Fruit fly (Drosophila melanogaster) whole organism, embryonic: ENCODE data around the gene Patsas.

Experiments used
- Antp ChIP-seq: fragments of 200-800 bp; sonication (Bioruptor generic); optimal IDR thresholded peaks from 3 replicates; lab custom pipeline; 2016; ENCODE audit warnings: missing biosample characterization, missing genetic modification characterization
- BEAF-32 ChIP-seq: fragments of 200-800 bp; sonication (Bioruptor generic); optimal IDR thresholded peaks from 3 replicates; lab custom pipeline; 2017; ENCODE audit warnings: missing biosample characterization, missing genetic modification characterization, mild to moderate bottlenecking, moderate library complexity, missing genetic modification reagents
- Bgb ChIP-seq: fragments of 200-800 bp; sonication (Bioruptor generic); IDR thresholded peaks from 2 replicates; pipeline ENCODE4 v1.3.6; 2022; ENCODE audit warnings: missing biosample characterization, missing genetic modification characterization; ENCODE audit not compliant: partially characterized antibody
- Bteb2 ChIP-seq: fragments of 200-800 bp; sonication (Bioruptor generic); optimal IDR thresholded peaks from 2 replicates; lab custom pipeline; 2016; ENCODE audit warnings: missing biosample characterization, missing genetic modification characterization
- CG10147 ChIP-seq: fragments of 200-800 bp; sonication (Bioruptor generic); optimal IDR thresholded peaks from 2 replicates; lab custom pipeline; 2019; ENCODE audit warnings: missing biosample characterization, mild to moderate bottlenecking, missing genetic modification characterization, moderate library complexity
- CG10565 ChIP-seq: fragments of 200-800 bp; sonication (Bioruptor generic); optimal IDR thresholded peaks from 3 replicates; lab custom pipeline; 2016; ENCODE audit warnings: missing biosample characterization, mild to moderate bottlenecking, missing genetic modification characterization
- CG10959 ChIP-seq: fragments of 200-800 bp; sonication (Bioruptor generic); IDR thresholded peaks from 2 replicates; pipeline ENCODE4 v1.3.6; 2022; ENCODE audit warnings: missing biosample characterization, missing genetic modification characterization
- CG13894 ChIP-seq: fragments of 200-800 bp; sonication (Bioruptor generic); optimal IDR thresholded peaks from 3 replicates; lab custom pipeline; 2018; ENCODE audit warnings: missing biosample characterization, mild to moderate bottlenecking, missing genetic modification characterization, moderate library complexity
- CG14860 ChIP-seq: fragments of 200-800 bp; sonication (Bioruptor generic); IDR thresholded peaks from 3 replicates; pipeline ENCODE4 v1.3.6; 2022; ENCODE audit warnings: missing biosample characterization, missing genetic modification characterization; ENCODE audit not compliant: partially characterized antibody
- CG16813 ChIP-seq: fragments of 200-800 bp; sonication (Bioruptor generic); IDR thresholded peaks from 3 replicates; pipeline ENCODE4 v1.3.6; 2022; ENCODE audit warnings: missing biosample characterization, missing genetic modification characterization; ENCODE audit not compliant: partially characterized antibody
- CG16815 ChIP-seq: fragments of 200-800 bp; sonication (Bioruptor generic); optimal IDR thresholded peaks from 3 replicates; lab custom pipeline; 2017; ENCODE audit warnings: missing biosample characterization, mild to moderate bottlenecking, missing genetic modification characterization
- CG17361 ChIP-seq: fragments of 200-800 bp; sonication (Bioruptor generic); IDR thresholded peaks from 3 replicates; pipeline ENCODE4 v1.3.6; 2022; ENCODE audit warnings: missing biosample characterization, missing genetic modification characterization
- CG17829 ChIP-seq: fragments of 200-800 bp; optimal IDR thresholded peaks from 2 replicates; lab custom pipeline; 2019; ENCODE audit warnings: missing biosample characterization, mild to moderate bottlenecking, missing genetic modification characterization, moderate library complexity
- CG18262 ChIP-seq: fragments of 200-800 bp; optimal IDR thresholded peaks from 3 replicates; lab custom pipeline; 2019; ENCODE audit warnings: missing biosample characterization, mild to moderate bottlenecking, missing genetic modification characterization, moderate library complexity
- CG2202 ChIP-seq: fragments of 200-800 bp; sonication (Bioruptor generic); optimal IDR thresholded peaks from 2 replicates; lab custom pipeline; 2018; ENCODE audit warnings: missing biosample characterization, mild to moderate bottlenecking, missing genetic modification characterization
- CG2712 ChIP-seq: fragments of 200-800 bp; optimal IDR thresholded peaks from 3 replicates; lab custom pipeline; 2019; ENCODE audit warnings: missing biosample characterization, mild to moderate bottlenecking, missing genetic modification characterization, moderate library complexity
- CG30020 ChIP-seq: fragments of 200-800 bp; optimal IDR thresholded peaks from 2 replicates; lab custom pipeline; 2019; ENCODE audit warnings: missing biosample characterization, mild to moderate bottlenecking, missing genetic modification characterization, moderate library complexity
- CG4328 ChIP-seq: fragments of 200-800 bp; sonication (Bioruptor generic); optimal IDR thresholded peaks from 3 replicates; lab custom pipeline; 2017; ENCODE audit warnings: missing biosample characterization, missing genetic modification reagents, missing genetic modification characterization
- CG7928 ChIP-seq: fragments of 200-800 bp; sonication (Bioruptor generic); optimal IDR thresholded peaks from 2 replicates; lab custom pipeline; 2017; ENCODE audit warnings: missing biosample characterization, mild to moderate bottlenecking, missing genetic modification characterization
- Chrac-16 ChIP-seq: fragments of 200-800 bp; sonication (Bioruptor generic); optimal IDR thresholded peaks from 3 replicates; lab custom pipeline; 2016; ENCODE audit warnings: missing biosample characterization, missing genetic modification characterization
- CoRest ChIP-seq: fragments of 200-800 bp; sonication (Bioruptor generic); optimal IDR thresholded peaks from 3 replicates; lab custom pipeline; 2018; ENCODE audit warnings: missing biosample characterization, mild to moderate bottlenecking, missing genetic modification characterization, moderate library complexity
- Dad ChIP-seq: fragments of 200-800 bp; sonication (Bioruptor generic); optimal IDR thresholded peaks from 3 replicates; lab custom pipeline; 2016; ENCODE audit warnings: missing biosample characterization, missing genetic modification characterization
- Dll ChIP-seq: fragments of 200-800 bp; sonication (Bioruptor generic); IDR thresholded peaks from 4 replicates; pipeline ENCODE4 v1.3.6; 2022; ENCODE audit warnings: missing biosample characterization, missing genetic modification characterization; ENCODE audit not compliant: partially characterized antibody
- Doc3 ChIP-seq: fragments of 200-800 bp; sonication (Bioruptor generic); IDR thresholded peaks from 3 replicates; pipeline ENCODE4 v1.3.6; 2022; ENCODE audit warnings: missing biosample characterization, missing genetic modification characterization; ENCODE audit not compliant: partially characterized antibody
- Elba2 ChIP-seq: fragments of 200-800 bp; sonication (Bioruptor generic); optimal IDR thresholded peaks from 3 replicates; lab custom pipeline; 2016; ENCODE audit warnings: missing biosample characterization, missing genetic modification characterization
- Hsf ChIP-seq: fragments of 200-800 bp; sonication (Bioruptor generic); optimal IDR thresholded peaks from 3 replicates; lab custom pipeline; 2016; ENCODE audit warnings: missing biosample characterization, missing genetic modification characterization
- Rfx ChIP-seq: fragments of 200-800 bp; sonication (Bioruptor generic); IDR thresholded peaks from 2 replicates; pipeline ENCODE4 v1.3.6; 2022; ENCODE audit warnings: missing biosample characterization, missing genetic modification characterization
- Sry-β ChIP-seq: fragments of 200-800 bp; sonication (Bioruptor generic); optimal IDR thresholded peaks from 2 replicates; lab custom pipeline; 2018; ENCODE audit warnings: missing biosample characterization, mild to moderate bottlenecking, missing genetic modification characterization, moderate library complexity
- Ssrp ChIP-seq: fragments of 200-800 bp; sonication (Bioruptor generic); optimal IDR thresholded peaks from 2 replicates; lab custom pipeline; 2018; ENCODE audit warnings: missing biosample characterization, mild to moderate bottlenecking, missing genetic modification characterization, moderate library complexity
- ara ChIP-seq: fragments of 200-800 bp; sonication (Bioruptor generic); IDR thresholded peaks from 2 replicates; pipeline ENCODE4 v1.3.6; 2022; ENCODE audit warnings: missing biosample characterization, missing genetic modification characterization
- az2 ChIP-seq: fragments of 200-800 bp; sonication (Bioruptor generic); optimal IDR thresholded peaks from 3 replicates; lab custom pipeline; 2016; ENCODE audit warnings: missing biosample characterization, missing genetic modification characterization
- bowl ChIP-seq: fragments of 200-800 bp; sonication (Bioruptor generic); IDR thresholded peaks from 2 replicates; pipeline ENCODE4 v1.3.6; 2022; ENCODE audit warnings: missing biosample characterization, missing genetic modification characterization
- dpn ChIP-seq, 2 experiments: fragments of 200-800 bp; sonication (Bioruptor generic); optimal IDR thresholded peaks; 3 replicates each; lab custom pipeline; 2016; ENCODE audit warnings: missing biosample characterization in 2 of 2, missing genetic modification characterization in 2 of 2
- en ChIP-seq: fragments of 200-800 bp; sonication (Bioruptor generic); optimal IDR thresholded peaks from 2 replicates; lab custom pipeline; 2016; ENCODE audit warnings: missing biosample characterization, missing genetic modification characterization
- ewg ChIP-seq: fragments of 200-800 bp; sonication (Bioruptor generic); optimal IDR thresholded peaks from 3 replicates; lab custom pipeline; 2017; ENCODE audit warnings: mild to moderate bottlenecking, missing biosample characterization, missing genetic modification reagents, missing genetic modification characterization
- gcm ChIP-seq: fragments of 200-800 bp; sonication (Bioruptor generic); optimal IDR thresholded peaks from 2 replicates; lab custom pipeline; 2019; ENCODE audit warnings: missing biosample characterization, mild to moderate bottlenecking, missing genetic modification characterization, moderate library complexity
- gt ChIP-seq: fragments of 200-800 bp; sonication (Bioruptor generic); IDR thresholded peaks from 2 replicates; pipeline ENCODE4 v1.3.6; 2022; ENCODE audit warnings: missing biosample characterization, missing genetic modification characterization
- hth ChIP-seq: fragments of >200 bp; optimal IDR thresholded peaks from 2 replicates; lab custom pipeline; 2017; ENCODE audit warnings: inconsistent platforms
- ind ChIP-seq: fragments of 200-800 bp; sonication (Bioruptor generic); optimal IDR thresholded peaks from 3 replicates; lab custom pipeline; 2016; ENCODE audit warnings: missing biosample characterization, missing genetic modification characterization
- jigr1 ChIP-seq: fragments of 200-800 bp; sonication (Bioruptor generic); IDR thresholded peaks from 3 replicates; pipeline ENCODE4 v1.3.6; 2022; ENCODE audit warnings: missing biosample characterization, missing genetic modification characterization
- kah ChIP-seq: fragments of 200-800 bp; sonication (Bioruptor generic); optimal IDR thresholded peaks from 2 replicates; lab custom pipeline; 2018; ENCODE audit warnings: missing biosample characterization, mild to moderate bottlenecking, missing genetic modification characterization
- pan ChIP-seq, 4 experiments: fragments of >200 bp in 3 of 4; fragments of 200-800 bp in 1 of 4; sonication (Bioruptor generic) in 1 of 4; optimal IDR thresholded peaks in 3 of 4; IDR thresholded peaks in 1 of 4; 2 replicates each; pipeline versions ENCODE4 v1.3.6 to Lab custom; 2017 to 2022; ENCODE audit warnings: missing biosample characterization in 2 of 4, missing genetic modification characterization in 2 of 4, mixed read lengths in 1 of 4
- prd ChIP-seq, 3 experiments: fragments of >200 bp in 2 of 3; fragments of 200-800 bp in 1 of 3; sonication (Bioruptor generic) in 1 of 3; optimal IDR thresholded peaks in 2 of 3; IDR thresholded peaks in 1 of 3; 2 replicates in 2 of 3; 3 replicates in 1 of 3; pipeline versions ENCODE4 v1.3.6 to Lab custom; 2017 to 2022; ENCODE audit warnings: missing biosample characterization in 1 of 3, missing genetic modification characterization in 1 of 3
- row ChIP-seq: fragments of 200-800 bp; sonication (Bioruptor generic); IDR thresholded peaks from 3 replicates; pipeline ENCODE4 v1.3.6; 2022; ENCODE audit warnings: missing biosample characterization, missing genetic modification characterization
- schlank ChIP-seq: fragments of 200-800 bp; sonication (Bioruptor generic); optimal IDR thresholded peaks from 2 replicates; lab custom pipeline; 2018; ENCODE audit warnings: missing biosample characterization, mild to moderate bottlenecking, missing genetic modification characterization
- tup ChIP-seq: fragments of 200-800 bp; sonication (Bioruptor generic); optimal IDR thresholded peaks from 2 replicates; lab custom pipeline; 2016; ENCODE audit warnings: missing biosample characterization, mild to moderate bottlenecking, missing genetic modification characterization, moderate library complexity
- vvl ChIP-seq: fragments of 200-800 bp; sonication (Bioruptor generic); IDR thresholded peaks from 2 replicates; pipeline ENCODE4 v1.3.6; 2022; ENCODE audit warnings: missing biosample characterization, missing genetic modification characterization
- zen ChIP-seq: fragments of 200-800 bp; sonication (Bioruptor generic); optimal IDR thresholded peaks from 3 replicates; lab custom pipeline; 2018; ENCODE audit warnings: missing biosample characterization, mild to moderate bottlenecking, missing genetic modification characterization, moderate library complexity
- zfh1 ChIP-seq: fragments of 200-800 bp; sonication (Bioruptor generic); IDR thresholded peaks from 3 replicates; pipeline ENCODE4 v1.3.6; 2022; ENCODE audit warnings: missing biosample characterization, missing genetic modification characterization

The Patsas gene

dm6 chr2L:12063035-12063434, 40.0 kb downstream of the Patsas start, which contains the start of gene Rab3-GAP (continued):
- TF ChIP-seq vvl (GFP tag; lab: Robert Waterston, UW) (peak; percentile 59), CG10959 (GFP tag; lab: Robert Waterston, UW) (no peak), CG4328 (GFP tag; lab: Kevin White, UChicago) (no peak), tup (no peak), Bteb2 (GFP tag; lab: Kevin White, UChicago) (peak; percentile 27), en (GFP tag; lab: Kevin White, UChicago) (no peak), dpn (GFP tag; optimal IDR thresholded peaks at IDR 0.05; lab: Kevin White, UChicago) (peak in 1 of 2 experiments; percentile 53), CG10147 (GFP tag; lab: Kevin White, UChicago) (peak; percentile 7), CG10565 (GFP tag; lab: Kevin White, UChicago) (no peak), ewg (GFP tag; lab: Kevin White, UChicago) (no peak), CG7928 (GFP tag; lab: Kevin White, UChicago) (no peak), BEAF-32 (GFP tag; lab: Kevin White, UChicago) (peak; percentile 36), Rfx (peak; percentile 61), Sry-β (peak; percentile 97), CG14860 (GFP tag; lab: Robert Waterston, UW) (0 out of 3 replicates have a peak, but pooled peaks have one; percentile 34), prd (optimal IDR thresholded peaks at IDR 0.05; lab: Kevin White, UChicago) (no peak), prd (GFP tag; IDR thresholded peaks at IDR 0.05; lab: Robert Waterston, UW) (peak; percentile 69), ind (GFP tag; lab: Kevin White, UChicago) (peak; percentile 11), ara (GFP tag; lab: Robert Waterston, UW) (0 out of 2 replicates have a peak, but pooled peaks have one; percentile 7), Hsf (peak; percentile 28), az2 (GFP tag; lab: Kevin White, UChicago) (peak; percentile 33), CG17361 (peak; percentile 51; the same call in 1 of the 3 replicates), Bgb (peak; percentile 52; the same call in 1 of the 2 replicates), gcm (peak; percentile 22), Dll (GFP tag; lab: Robert Waterston, UW) (peak; percentile 76), Dad (GFP tag; lab: Kevin White, UChicago) (no peak), CoRest (tag; lab: Kevin White, UChicago) (peak; percentile 10), CG16813 (GFP tag; lab: Robert Waterston, UW) (peak; percentile 45; the same call in 2 of the 3 replicates), Elba2 (peak; percentile 20), zfh1 (GFP tag; lab: Robert Waterston, UW) (peak; percentile 51; the same call in 1 of the 3 replicates), Chrac-16 (GFP tag; lab: Kevin White, UChicago) (peak; percentile 29), bowl (GFP tag; lab: Robert Waterston, UW) (no peak), row (GFP tag; lab: Robert Waterston, UW) (peak; percentile 85), CG30020 (peak; percentile 26), CG2202 (tag; lab: Kevin White, UChicago) (no peak), Ssrp (tag; lab: Kevin White, UChicago) (no peak), CG2712 (tag; lab: Kevin White, UChicago) (peak; percentile 64), CG17829 (tag; lab: Kevin White, UChicago) (peak; percentile 70), kah (GFP tag; lab: Kevin White, UChicago) (peak; percentile 63), Doc3 (GFP tag; lab: Robert Waterston, UW) (peak; percentile 48), zen (tag; lab: Kevin White, UChicago) (peak; percentile 43), pan (optimal IDR thresholded peaks at IDR 0.05; lab: Kevin White, UChicago) (no peak), pan (GFP tag; optimal IDR thresholded peaks at IDR 0.05 in 1 of 2, IDR thresholded peaks at IDR 0.05 in 1 of 2) (peak in 1 of 2 experiments; percentile 40), Antp (peak; percentile 4), CG13894 (tag; lab: Kevin White, UChicago) (no peak), CG18262 (tag; lab: Kevin White, UChicago) (peak; percentile 43), schlank (tag; lab: Kevin White, UChicago) (no peak), jigr1 (no peak), hth (lab: Kevin White, UChicago) (no peak), CG16815 (GFP tag; lab: Kevin White, UChicago) (no peak), gt (GFP tag; lab: Robert Waterston, UW) (no peak)
